Fruit fly (Drosophila melanogaster) whole organism, embryonic: ENCODE measurements around the gene CG17028.

Source experiments
- BEAF-32 ChIP-seq: fragments of 200-800 bp; sonication (Bioruptor generic); optimal IDR thresholded peaks from 3 replicates; lab custom pipeline; 2017; ENCODE audit warnings: missing biosample characterization, missing genetic modification characterization, mild to moderate bottlenecking, moderate library complexity, missing genetic modification reagents
- C15 ChIP-seq: fragments of 200-800 bp; sonication (Bioruptor generic); IDR thresholded peaks from 3 replicates; pipeline ENCODE4 v1.3.6; 2022; ENCODE audit warnings: missing biosample characterization, missing genetic modification characterization
- CG11398 ChIP-seq: fragments of 200-800 bp; sonication (Bioruptor generic); optimal IDR thresholded peaks from 2 replicates; lab custom pipeline; 2016; ENCODE audit warnings: missing biosample characterization, missing genetic modification characterization
- CG11504 ChIP-seq: fragments of 200-800 bp; sonication (Bioruptor generic); optimal IDR thresholded peaks from 3 replicates; lab custom pipeline; 2019; ENCODE audit warnings: missing biosample characterization, mild to moderate bottlenecking, missing genetic modification characterization, moderate library complexity
- CG12071 ChIP-seq: fragments of 200-800 bp; sonication (Bioruptor generic); optimal IDR thresholded peaks from 3 replicates; lab custom pipeline; 2018; ENCODE audit warnings: missing biosample characterization, mild to moderate bottlenecking, missing genetic modification characterization
- CG14667 ChIP-seq: fragments of 200-800 bp; sonication (Bioruptor generic); IDR thresholded peaks from 2 replicates; pipeline ENCODE4 v1.3.6; 2022; ENCODE audit warnings: missing biosample characterization, missing genetic modification characterization
- CG14710 ChIP-seq: fragments of 200-800 bp; sonication (Bioruptor generic); optimal IDR thresholded peaks from 3 replicates; lab custom pipeline; 2019; ENCODE audit warnings: missing biosample characterization, mild to moderate bottlenecking, missing genetic modification characterization, moderate library complexity
- CG15073 ChIP-seq: fragments of 200-800 bp; sonication (Bioruptor generic); optimal IDR thresholded peaks from 2 replicates; lab custom pipeline; 2016; ENCODE audit warnings: missing biosample characterization, missing genetic modification characterization
- CG15601 ChIP-seq: fragments of 200-800 bp; sonication (Bioruptor generic); optimal IDR thresholded peaks from 3 replicates; lab custom pipeline; 2019; ENCODE audit warnings: missing biosample characterization, mild to moderate bottlenecking, missing genetic modification characterization, moderate library complexity
- CG2116 ChIP-seq: fragments of 200-800 bp; sonication (Bioruptor generic); optimal IDR thresholded peaks from 3 replicates; lab custom pipeline; 2018; ENCODE audit warnings: missing biosample characterization, mild to moderate bottlenecking, missing genetic modification characterization
- CG2120 ChIP-seq: fragments of 200-800 bp; sonication (Bioruptor generic); optimal IDR thresholded peaks from 3 replicates; lab custom pipeline; 2016; ENCODE audit warnings: missing biosample characterization, missing genetic modification characterization
- CG31441 ChIP-seq: fragments of 200-800 bp; sonication (Bioruptor generic); IDR thresholded peaks from 2 replicates; pipeline ENCODE4 v1.3.6; 2022; ENCODE audit warnings: missing biosample characterization, missing genetic modification characterization
- CG7963 ChIP-seq: fragments of 200-800 bp; sonication (Bioruptor generic); IDR thresholded peaks from 3 replicates; pipeline ENCODE4 v1.3.6; 2022; ENCODE audit warnings: missing biosample characterization, missing genetic modification characterization; ENCODE audit not compliant: partially characterized antibody
- CG8359 ChIP-seq: fragments of 200-800 bp; sonication (Bioruptor generic); optimal IDR thresholded peaks from 2 replicates; lab custom pipeline; 2017; ENCODE audit warnings: missing biosample characterization, mild to moderate bottlenecking, missing genetic modification characterization, borderline replicate concordance
- CG8478 ChIP-seq: fragments of >200 bp; optimal IDR thresholded peaks from 2 replicates; lab custom pipeline; 2018
- CG9215 ChIP-seq: fragments of 200-800 bp; sonication (Bioruptor generic); IDR thresholded peaks from 2 replicates; pipeline ENCODE4 v1.3.6; 2022; ENCODE audit warnings: missing biosample characterization, missing genetic modification characterization
- CG9727 ChIP-seq: fragments of 200-800 bp; sonication (Bioruptor generic); optimal IDR thresholded peaks from 3 replicates; lab custom pipeline; 2017; ENCODE audit warnings: missing biosample characterization, mild to moderate bottlenecking, missing genetic modification characterization
- CoRest ChIP-seq: fragments of 200-800 bp; sonication (Bioruptor generic); optimal IDR thresholded peaks from 3 replicates; lab custom pipeline; 2018; ENCODE audit warnings: missing biosample characterization, mild to moderate bottlenecking, missing genetic modification characterization, moderate library complexity
- Hr39 ChIP-seq: fragments of >200 bp; optimal IDR thresholded peaks from 2 replicates; lab custom pipeline; 2017
- Hr51 ChIP-seq, 2 experiments: fragments of 200-800 bp; sonication (Bioruptor generic); optimal IDR thresholded peaks; 2 replicates in 1 of 2; 3 replicates in 1 of 2; lab custom pipeline; 2016 to 2018; ENCODE audit warnings: missing biosample characterization in 2 of 2, missing genetic modification characterization in 2 of 2, mild to moderate bottlenecking in 1 of 2, moderate library complexity in 1 of 2
- abd-A ChIP-seq: fragments of 200-800 bp; sonication (Bioruptor generic); optimal IDR thresholded peaks from 3 replicates; lab custom pipeline; 2019; ENCODE audit warnings: missing biosample characterization, mild to moderate bottlenecking, missing genetic modification characterization, moderate library complexity
- al ChIP-seq: fragments of 200-800 bp; sonication (Bioruptor generic); IDR thresholded peaks from 2 replicates; pipeline ENCODE4 v1.3.6; 2022; ENCODE audit warnings: missing biosample characterization, missing genetic modification characterization
- ash1 ChIP-seq: fragments of 200-800 bp; sonication (Bioruptor generic); optimal IDR thresholded peaks from 2 replicates; lab custom pipeline; 2018; ENCODE audit warnings: missing biosample characterization, mild to moderate bottlenecking, missing genetic modification characterization
- bigmax ChIP-seq: fragments of 200-800 bp; sonication (Bioruptor generic); optimal IDR thresholded peaks from 2 replicates; lab custom pipeline; 2018; ENCODE audit warnings: missing biosample characterization, mild to moderate bottlenecking, missing genetic modification characterization
- crol ChIP-seq: fragments of 200-800 bp; sonication (Bioruptor generic); IDR thresholded peaks from 2 replicates; pipeline ENCODE4 v1.3.6; 2022; ENCODE audit warnings: missing biosample characterization, missing genetic modification characterization
- crp ChIP-seq, 2 experiments: fragments of 200-800 bp; sonication (Bioruptor generic); optimal IDR thresholded peaks; 2 replicates in 1 of 2; 3 replicates in 1 of 2; lab custom pipeline; 2017; ENCODE audit warnings: missing biosample characterization in 2 of 2, missing genetic modification characterization in 2 of 2, mild to moderate bottlenecking in 1 of 2, moderate library complexity in 1 of 2
- danr ChIP-seq: fragments of 200-800 bp; sonication (Bioruptor generic); IDR thresholded peaks from 2 replicates; pipeline ENCODE4 v1.3.6; 2022; ENCODE audit warnings: missing biosample characterization, missing genetic modification characterization
- dm ChIP-seq: fragments of 200-800 bp; sonication (Bioruptor generic); optimal IDR thresholded peaks from 3 replicates; lab custom pipeline; 2016; ENCODE audit warnings: missing biosample characterization, missing genetic modification characterization
- dmrt11E ChIP-seq: fragments of 200-800 bp; sonication (Bioruptor generic); optimal IDR thresholded peaks from 3 replicates; lab custom pipeline; 2018; ENCODE audit warnings: missing biosample characterization, mild to moderate bottlenecking, missing genetic modification characterization, moderate library complexity
- dpn ChIP-seq, 2 experiments: fragments of 200-800 bp; sonication (Bioruptor generic); optimal IDR thresholded peaks; 3 replicates each; lab custom pipeline; 2016; ENCODE audit warnings: missing biosample characterization in 2 of 2, missing genetic modification characterization in 2 of 2
- gcm2 ChIP-seq: fragments of 200-800 bp; sonication (Bioruptor generic); optimal IDR thresholded peaks from 2 replicates; lab custom pipeline; 2016; ENCODE audit warnings: missing biosample characterization, missing genetic modification characterization
- gsb ChIP-seq: fragments of 200-800 bp; sonication (Bioruptor generic); IDR thresholded peaks from 2 replicates; pipeline ENCODE4 v1.3.6; 2022; ENCODE audit warnings: missing biosample characterization, missing genetic modification characterization
- hb ChIP-seq: fragments of 200-800 bp; sonication (Bioruptor generic); IDR thresholded peaks from 3 replicates; pipeline ENCODE4 v1.3.6; 2022; ENCODE audit warnings: missing biosample characterization, missing genetic modification characterization; ENCODE audit not compliant: partially characterized antibody
- lmd ChIP-seq: fragments of 200-800 bp; sonication (Bioruptor generic); IDR thresholded peaks from 2 replicates; pipeline ENCODE4 v1.3.6; 2022; ENCODE audit warnings: missing biosample characterization, missing genetic modification characterization
- luna ChIP-seq: fragments of 200-800 bp; sonication (Bioruptor generic); optimal IDR thresholded peaks from 2 replicates; lab custom pipeline; 2016; ENCODE audit warnings: missing biosample characterization, missing genetic modification characterization
- mam ChIP-seq: fragments of 200-800 bp; sonication (Bioruptor generic); optimal IDR thresholded peaks from 3 replicates; lab custom pipeline; 2016; ENCODE audit warnings: missing biosample characterization, missing genetic modification characterization
- nom ChIP-seq: fragments of 200-800 bp; sonication (Bioruptor generic); optimal IDR thresholded peaks from 2 replicates; lab custom pipeline; 2017; ENCODE audit warnings: missing biosample characterization, missing genetic modification characterization, mild to moderate bottlenecking, moderate library complexity, missing genetic modification reagents
- pho ChIP-seq: fragments of 200-800 bp; sonication (Bioruptor generic); optimal IDR thresholded peaks from 2 replicates; lab custom pipeline; 2016; ENCODE audit warnings: missing biosample characterization, missing genetic modification characterization
- ranshi ChIP-seq: fragments of 200-800 bp; sonication (Bioruptor generic); IDR thresholded peaks from 2 replicates; pipeline ENCODE4 v1.3.6; 2022; ENCODE audit warnings: missing biosample characterization, missing genetic modification characterization
- run ChIP-seq: fragments of 200-800 bp; sonication (Bioruptor generic); optimal IDR thresholded peaks from 3 replicates; lab custom pipeline; 2018; ENCODE audit warnings: missing biosample characterization, mild to moderate bottlenecking, missing genetic modification characterization
- scrt ChIP-seq: fragments of 200-800 bp; sonication (Bioruptor generic); optimal IDR thresholded peaks from 2 replicates; lab custom pipeline; 2018; ENCODE audit warnings: missing biosample characterization, mild to moderate bottlenecking, missing genetic modification characterization, moderate library complexity
- sd ChIP-seq: fragments of 200-800 bp; sonication (Bioruptor generic); optimal IDR thresholded peaks from 3 replicates; lab custom pipeline; 2018; ENCODE audit warnings: missing biosample characterization, mild to moderate bottlenecking, missing genetic modification characterization, moderate library complexity
- slbo ChIP-seq: fragments of 200-800 bp; sonication (Bioruptor generic); IDR thresholded peaks from 2 replicates; pipeline ENCODE4 v1.3.6; 2022; ENCODE audit warnings: missing biosample characterization, missing genetic modification characterization
- sna ChIP-seq: fragments of 200-800 bp; sonication (Bioruptor generic); IDR thresholded peaks from 2 replicates; pipeline ENCODE4 v1.3.6; 2022; ENCODE audit warnings: missing biosample characterization, missing genetic modification characterization; ENCODE audit not compliant: partially characterized antibody
- sob ChIP-seq: fragments of 200-800 bp; sonication (Bioruptor generic); IDR thresholded peaks from 2 replicates; pipeline ENCODE4 v1.3.6; 2022; ENCODE audit warnings: missing biosample characterization, missing genetic modification characterization
- stc ChIP-seq: fragments of 200-800 bp; sonication (Bioruptor generic); IDR thresholded peaks from 2 replicates; pipeline ENCODE4 v1.3.6; 2022; ENCODE audit warnings: missing biosample characterization, missing genetic modification characterization

Gene CG17028

dm6 chr3L:16002116-16002716, 23.9 kb downstream of the CG17028 start (continued):
- TF ChIP-seq nom (GFP tag; lab: Kevin White, UChicago) (peak; percentile 71), sd (tag; lab: Kevin White, UChicago) (peak; percentile 6), CG2116 (GFP tag; lab: Kevin White, UChicago) (no peak), danr (no peak), luna (no peak), stc (GFP tag; lab: Robert Waterston, UW) (0 out of 2 replicates have a peak, but pooled peaks have one; percentile 25), abd-A (tag; lab: Kevin White, UChicago) (peak; percentile 14), Hr51 (GFP tag; optimal IDR thresholded peaks at IDR 0.05; lab: Kevin White, UChicago) (peak in 1 of 2 experiments; percentile 25)
- TF ChIP-seq, all 482 proteins: peak for 27

dm6 chr3L:16004401-16005237, 26.3 kb downstream of the CG17028 start, which contains the start of the genes hzg and mRpS31:
Gene hzg, minus strand, starts transcription at chr3L:16004736.
Gene mRpS31, plus strand, starts transcription at chr3L:16005193.
- TF ChIP-seq run (tag; lab: Kevin White, UChicago), result no peak
- TF ChIP-seq ash1 (GFP tag; lab: Kevin White, UChicago), result no peak
- no peak for TF ChIP-seq CG8359
- TF ChIP-seq gcm2 (GFP tag; lab: Kevin White, UChicago), result no peak
- TF ChIP-seq sna (GFP tag; lab: Robert Waterston, UW), result no peak
- peak; percentile 66 for TF ChIP-seq CG11504
- TF ChIP-seq CG9727 (GFP tag; lab: Kevin White, UChicago), result peak; percentile 35
- no peak for TF ChIP-seq C15
- no peak for TF ChIP-seq crp (GFP tag; optimal IDR thresholded peaks at IDR 0.05; lab: Kevin White, UChicago)
- TF ChIP-seq sd (tag; lab: Kevin White, UChicago), result peak; percentile 62
- TF ChIP-seq CoRest (tag; lab: Kevin White, UChicago), result peak; percentile 73
- peak; percentile 34 for TF ChIP-seq scrt (GFP tag; lab: Kevin White, UChicago)
- no peak for TF ChIP-seq hb (GFP tag; lab: Robert Waterston, UW)
- no peak for TF ChIP-seq CG12071
- TF ChIP-seq al (GFP tag; lab: Robert Waterston, UW), result peak; percentile 52; the same call in 1 of the 2 replicates
- peak; percentile 39 for TF ChIP-seq dmrt11E (tag; lab: Kevin White, UChicago)
- no peak for TF ChIP-seq CG7963 (GFP tag; lab: Robert Waterston, UW)
- TF ChIP-seq dpn (GFP tag; optimal IDR thresholded peaks at IDR 0.05; lab: Kevin White, UChicago), result peak; percentile 46 to 65
- no peak for TF ChIP-seq CG11398
- TF ChIP-seq gsb, result no peak
- TF ChIP-seq dm (GFP tag; lab: Kevin White, UChicago), result peak; percentile 38
- TF ChIP-seq CG8478 (lab: Kevin White, UChicago), result no peak
- peak; percentile 66; the same call in 1 of the 2 replicates for TF ChIP-seq CG31441 (GFP tag; lab: Robert Waterston, UW)
- peak; percentile 65; the same call in 1 of the 2 replicates for TF ChIP-seq ranshi (GFP tag; lab: Robert Waterston, UW)
- no peak for TF ChIP-seq CG15073 (GFP tag; lab: Kevin White, UChicago)
- peak; percentile 65 for TF ChIP-seq slbo (GFP tag; lab: Robert Waterston, UW)
- peak; percentile 20 for TF ChIP-seq CG15601 (tag; lab: Kevin White, UChicago)
- peak; percentile 80 for TF ChIP-seq CG2120
- TF ChIP-seq bigmax (GFP tag; lab: Kevin White, UChicago), result no peak
- TF ChIP-seq CG2116 (GFP tag; lab: Kevin White, UChicago), result peak; percentile 58
- peak; percentile 51 for TF ChIP-seq BEAF-32 (GFP tag; lab: Kevin White, UChicago)
- peak; percentile 41; the same call in 1 of the 2 replicates for TF ChIP-seq sob (GFP tag; lab: Robert Waterston, UW)
- TF ChIP-seq lmd (GFP tag; lab: Robert Waterston, UW), result no peak; the same call in 1 of the 2 replicates
- peak; percentile 60 for TF ChIP-seq pho (GFP tag; lab: Kevin White, UChicago)
- peak; percentile 79 for TF ChIP-seq CG14710 (tag; lab: Kevin White, UChicago)
- peak; percentile 57 for TF ChIP-seq CG9215 (GFP tag; lab: Robert Waterston, UW)
- peak; percentile 69 for TF ChIP-seq mam (GFP tag; lab: Kevin White, UChicago)
- TF ChIP-seq Hr39 (lab: Kevin White, UChicago), result no peak
- no peak for TF ChIP-seq crol
- no peak for TF ChIP-seq CG14667 (GFP tag; lab: Robert Waterston, UW)
